Worm (Caenorhabditis elegans) whole organism, L4 larva: Measurements from ENCODE around the gene col-110.

Source experiments
- ama-1 ChIP-seq: fragments of 150-350 bp; optimal IDR thresholded peaks from 2 replicates; lab custom pipeline; 2014; ENCODE audit warnings: inconsistent platforms, mixed read lengths
- ceh-28 ChIP-seq: fragments of 150-350 bp; optimal IDR thresholded peaks from 2 replicates; lab custom pipeline; 2014; ENCODE audit warnings: missing biosample characterization, missing genetic modification reagents, missing genetic modification characterization
- mes-2 ChIP-seq: sonication (generic microtip); optimal IDR thresholded peaks from 2 replicates; lab custom pipeline; 2016; ENCODE audit warnings: missing genotype, mild to moderate bottlenecking, missing genetic modification characterization, missing compliant biosample characterization; ENCODE audit not compliant: poor library complexity, severe bottlenecking
- nhr-102 ChIP-seq: sonication (generic microtip); optimal IDR thresholded peaks from 2 replicates; lab custom pipeline; 2016; ENCODE audit warnings: mild to moderate bottlenecking, missing genetic modification characterization, moderate library complexity, missing compliant biosample characterization
- pha-4 ChIP-seq, 2 experiments: fragments of 150-350 bp in 1 of 2; fragments of 200-800 bp in 1 of 2; sonication (Bioruptor generic) in 1 of 2; IDR thresholded peaks in 1 of 2; optimal IDR thresholded peaks in 1 of 2; 2 replicates each; pipeline versions ENCODE4 v1.3.6 to Lab custom; 2014 to 2022; ENCODE audit warnings: missing genetic modification characterization in 2 of 2, missing genetic modification reagents in 2 of 2, missing biosample characterization in 1 of 2, missing compliant biosample characterization in 1 of 2
- spr-1 ChIP-seq: sonication (generic microtip); optimal IDR thresholded peaks from 2 replicates; lab custom pipeline; 2016; ENCODE audit warnings: mild to moderate bottlenecking, missing genetic modification characterization, missing compliant biosample characterization
- ztf-11 ChIP-seq: fragments of 150-350 bp; optimal IDR thresholded peaks from 2 replicates; lab custom pipeline; 2014; ENCODE audit warnings: missing biosample characterization, missing genetic modification characterization

DNA sequence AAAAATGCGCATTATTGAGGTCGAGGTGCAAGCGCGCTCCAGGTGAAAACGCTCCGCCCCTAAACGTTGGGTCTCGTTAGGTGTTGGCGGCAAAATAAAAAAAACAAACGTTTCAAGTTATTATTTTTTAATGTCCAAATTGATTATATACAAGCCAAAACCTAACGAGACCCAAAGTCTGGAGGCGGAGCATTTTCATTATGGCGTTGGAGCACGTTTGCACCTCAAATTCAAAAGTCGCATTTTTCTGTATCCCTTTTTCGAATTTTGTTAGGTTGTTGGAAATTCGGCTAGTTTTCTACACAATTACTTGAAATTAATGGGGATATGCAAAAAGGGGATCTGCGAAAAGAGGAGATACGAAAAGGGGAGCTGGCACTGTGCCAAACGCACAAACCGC, 48.4 kb upstream of the col-110 start, which contains the start of gene col-111:
- TF ChIP-seq nhr-102 (tag; lab: Kevin White, UChicago) (no peak), ztf-11 (tag; lab: Kevin White, UChicago) (no peak), ceh-28 (tag; lab: Kevin White, UChicago) (no peak), pha-4 (GFP tag; IDR thresholded peaks at IDR 0.05; lab: Robert Waterston, UW) (no peak), pha-4 (tag; optimal IDR thresholded peaks at IDR 0.05; lab: Kevin White, UChicago) (no peak), mes-2 (tag; lab: Kevin White, UChicago) (no peak), ama-1 (lab: Kevin White, UChicago) (no peak), spr-1 (no peak)
